Fruit fly (Drosophila melanogaster) whole organism: Measurements from ENCODE around the gene CG9632.

Source experiments
- Dll ChIP-seq: fragments of >200 bp; optimal IDR thresholded peaks from 2 replicates; lab custom pipeline; 2017
- EcR ChIP-seq, 2 experiments: fragments of >200 bp; optimal IDR thresholded peaks; 2 replicates each; lab custom pipeline; 2017; ENCODE audit warnings: missing biosample characterization in 2 of 2, missing genetic modification characterization in 2 of 2, missing genetic modification reagents in 2 of 2
- pan ChIP-seq: fragments of >200 bp; optimal IDR thresholded peaks from 2 replicates; lab custom pipeline; 2017
- psq ChIP-seq: fragments of >200 bp; optimal IDR thresholded peaks from 2 replicates; lab custom pipeline; 2017
- usp ChIP-seq: fragments of >200 bp; optimal IDR thresholded peaks from 2 replicates; lab custom pipeline; 2017; ENCODE audit warnings: missing biosample characterization, missing genetic modification characterization, mixed read lengths

dm6 chr3R:15832525-15832924 lies 27.5 kb upstream of the CG9632 start, which contains the start of gene rec:
- TF ChIP-seq psq (lab: Kevin White, UChicago): no peak
- TF ChIP-seq usp: no peak
- no peak for TF ChIP-seq pan (lab: Kevin White, UChicago)
- no peak for TF ChIP-seq EcR (GFP tag; optimal IDR thresholded peaks at IDR 0.05; lab: Kevin White, UChicago)
- TF ChIP-seq Dll: no peak
